Fruit fly (Drosophila melanogaster) whole organism, embryonic: ENCODE results near the gene ftz-f1.

Experiments used
- Adf1 ChIP-seq: fragments of 200-800 bp; sonication (Bioruptor generic); IDR thresholded peaks from 2 replicates; pipeline ENCODE4 v1.3.6; 2022; ENCODE audit warnings: missing biosample characterization, missing genetic modification characterization
- CG13287 ChIP-seq: fragments of 200-800 bp; sonication (Bioruptor generic); IDR thresholded peaks from 2 replicates; pipeline ENCODE4 v1.3.6; 2022; ENCODE audit warnings: missing biosample characterization, missing genetic modification characterization; ENCODE audit not compliant: partially characterized antibody
- CG2120 ChIP-seq: fragments of 200-800 bp; sonication (Bioruptor generic); optimal IDR thresholded peaks from 3 replicates; lab custom pipeline; 2016; ENCODE audit warnings: missing biosample characterization, missing genetic modification characterization
- CG2199 ChIP-seq: fragments of 200-800 bp; sonication (Bioruptor generic); IDR thresholded peaks from 3 replicates; pipeline ENCODE4 v1.3.6; 2022; ENCODE audit warnings: missing biosample characterization, missing genetic modification characterization
- CG2875 ChIP-seq: fragments of 200-800 bp; sonication (Bioruptor generic); optimal IDR thresholded peaks from 2 replicates; lab custom pipeline; 2017; ENCODE audit warnings: missing biosample characterization, mild to moderate bottlenecking, missing genetic modification characterization, missing genetic modification reagents
- CG4360 ChIP-seq: fragments of 200-800 bp; sonication (Bioruptor generic); IDR thresholded peaks from 2 replicates; pipeline ENCODE4 v1.3.6; 2022; ENCODE audit warnings: missing biosample characterization, missing genetic modification characterization
- CG6175 ChIP-seq: fragments of 200-800 bp; sonication (Bioruptor generic); IDR thresholded peaks from 3 replicates; pipeline ENCODE4 v1.3.6; 2022; ENCODE audit warnings: missing biosample characterization, missing genetic modification characterization
- CHES-1-like ChIP-seq: fragments of 200-800 bp; sonication (Bioruptor generic); optimal IDR thresholded peaks from 2 replicates; lab custom pipeline; 2016; ENCODE audit warnings: missing biosample characterization, missing genetic modification characterization
- NK7.1 ChIP-seq: fragments of 200-800 bp; sonication (Bioruptor generic); optimal IDR thresholded peaks from 3 replicates; lab custom pipeline; 2016; ENCODE audit warnings: missing biosample characterization, missing genetic modification characterization
- Usf ChIP-seq: fragments of 200-800 bp; sonication (Bioruptor generic); optimal IDR thresholded peaks from 2 replicates; lab custom pipeline; 2017; ENCODE audit warnings: missing genotype, missing biosample characterization, missing genetic modification characterization
- dysf ChIP-seq: fragments of 200-800 bp; sonication (Bioruptor generic); IDR thresholded peaks from 3 replicates; pipeline ENCODE4 v1.3.6; 2022; ENCODE audit warnings: missing biosample characterization, missing genetic modification characterization
- salm ChIP-seq: fragments of 200-800 bp; sonication (Bioruptor generic); optimal IDR thresholded peaks from 2 replicates; lab custom pipeline; 2018; ENCODE audit warnings: missing biosample characterization, mild to moderate bottlenecking, missing genetic modification characterization
- so ChIP-seq: fragments of 200-800 bp; sonication (Bioruptor generic); IDR thresholded peaks from 3 replicates; pipeline ENCODE4 v1.3.6; 2022; ENCODE audit warnings: missing biosample characterization, missing genetic modification characterization

DNA sequence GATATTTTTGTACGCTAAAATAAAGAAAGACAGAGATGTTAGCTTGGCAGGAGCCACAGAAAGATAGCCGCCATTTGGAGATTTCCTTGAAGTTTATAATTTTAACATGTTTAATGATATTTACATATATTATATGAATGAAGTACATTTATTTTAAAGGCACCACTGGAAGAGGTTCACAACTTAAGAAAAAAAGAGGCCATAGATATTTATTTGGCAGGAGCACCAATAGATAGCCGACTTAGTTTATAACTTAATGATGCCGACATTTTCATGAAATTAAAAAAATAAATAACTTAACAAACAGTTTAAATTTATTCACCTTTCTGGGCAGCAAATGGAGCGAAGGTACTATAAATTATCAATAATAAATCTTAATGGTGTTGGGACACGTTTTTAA, 20.9 kb upstream of the ftz-f1 start:
- TF ChIP-seq dysf (GFP tag; lab: Robert Waterston, UW) (no peak), salm (no peak), NK7.1 (GFP tag; lab: Kevin White, UChicago) (no peak), CG2875 (no peak), so (GFP tag; lab: Robert Waterston, UW) (no peak), CHES-1-like (GFP tag; lab: Kevin White, UChicago) (no peak), Adf1 (GFP tag; lab: Robert Waterston, UW) (no peak), Usf (GFP tag; lab: Kevin White, UChicago) (no peak), CG6175 (GFP tag; lab: Robert Waterston, UW) (no peak), CG2120 (GFP tag; lab: Kevin White, UChicago) (no peak), CG4360 (GFP tag; lab: Robert Waterston, UW) (no peak), CG2199 (GFP tag; lab: Robert Waterston, UW) (no peak), CG13287 (GFP tag; lab: Robert Waterston, UW) (no peak)
